Fruit fly (Drosophila melanogaster) whole organism, prepupa: ENCODE measurements around the gene CG42834.

Experiments used
- Blimp-1 ChIP-seq: fragments of 200-800 bp; sonication (Bioruptor generic); optimal IDR thresholded peaks from 3 replicates; lab custom pipeline; 2017; ENCODE audit warnings: missing biosample characterization, missing genetic modification characterization, mild to moderate bottlenecking, moderate library complexity, missing genetic modification reagents
- CG10631 ChIP-seq: fragments of 200-800 bp; sonication (Bioruptor generic); optimal IDR thresholded peaks from 2 replicates; lab custom pipeline; 2016; ENCODE audit warnings: missing biosample characterization, missing genetic modification characterization
- CG10669 ChIP-seq: fragments of 200-800 bp; sonication (Bioruptor generic); optimal IDR thresholded peaks from 3 replicates; lab custom pipeline; 2018; ENCODE audit warnings: missing biosample characterization, mild to moderate bottlenecking, missing genetic modification characterization, moderate library complexity
- CG11294 ChIP-seq: fragments of 200-800 bp; sonication (Bioruptor generic); IDR thresholded peaks from 2 replicates; pipeline ENCODE4 v1.3.6; 2022; ENCODE audit warnings: missing biosample characterization, missing genetic modification characterization
- CG11762 ChIP-seq: fragments of 200-800 bp; sonication (Bioruptor generic); optimal IDR thresholded peaks from 3 replicates; lab custom pipeline; 2016; ENCODE audit warnings: missing biosample characterization, missing genetic modification characterization; ENCODE audit not compliant: insufficient read depth
- CG11902 ChIP-seq: fragments of 200-800 bp; sonication (Bioruptor generic); optimal IDR thresholded peaks from 3 replicates; lab custom pipeline; 2016; ENCODE audit warnings: missing biosample characterization, missing genetic modification characterization
- CG15336 ChIP-seq: fragments of 200-800 bp; sonication (Bioruptor generic); IDR thresholded peaks from 2 replicates; pipeline ENCODE4 v1.3.6; 2022; ENCODE audit warnings: missing biosample characterization, missing genetic modification characterization
- CG1621 ChIP-seq: fragments of 200-800 bp; sonication (Bioruptor generic); optimal IDR thresholded peaks from 3 replicates; lab custom pipeline; 2018; ENCODE audit warnings: missing biosample characterization, mild to moderate bottlenecking, missing genetic modification characterization
- CG16779 ChIP-seq: fragments of 200-800 bp; sonication (Bioruptor generic); optimal IDR thresholded peaks from 3 replicates; lab custom pipeline; 2017; ENCODE audit warnings: missing biosample characterization, mild to moderate bottlenecking, missing genetic modification characterization
- CG31627 ChIP-seq: fragments of 200-800 bp; sonication (Bioruptor generic); optimal IDR thresholded peaks from 3 replicates; lab custom pipeline; 2016; ENCODE audit warnings: missing biosample characterization, missing genetic modification characterization
- CG32006 ChIP-seq: fragments of 200-800 bp; sonication (Bioruptor generic); optimal IDR thresholded peaks from 3 replicates; lab custom pipeline; 2017; ENCODE audit warnings: missing biosample characterization, mild to moderate bottlenecking, missing genetic modification characterization
- CG34406 ChIP-seq: fragments of 200-800 bp; sonication (Bioruptor generic); optimal IDR thresholded peaks from 3 replicates; lab custom pipeline; 2016; ENCODE audit warnings: missing biosample characterization, missing genetic modification characterization
- CG3919 ChIP-seq: fragments of 200-800 bp; sonication (Bioruptor generic); optimal IDR thresholded peaks from 3 replicates; lab custom pipeline; 2016; ENCODE audit warnings: missing biosample characterization, missing genetic modification characterization
- CG6276 ChIP-seq: fragments of 200-800 bp; sonication (Bioruptor generic); optimal IDR thresholded peaks from 2 replicates; lab custom pipeline; 2017; ENCODE audit warnings: missing biosample characterization, mild to moderate bottlenecking, missing genetic modification characterization
- CG6792 ChIP-seq: fragments of 200-800 bp; sonication (Bioruptor generic); optimal IDR thresholded peaks from 3 replicates; lab custom pipeline; 2016; ENCODE audit warnings: missing biosample characterization, missing genetic modification characterization
- CG6808 ChIP-seq: fragments of 200-800 bp; sonication (Bioruptor generic); optimal IDR thresholded peaks from 3 replicates; lab custom pipeline; 2017; ENCODE audit warnings: missing biosample characterization, missing genetic modification characterization, mild to moderate bottlenecking, moderate library complexity, missing genetic modification reagents
- CG6854 ChIP-seq: fragments of 200-800 bp; sonication (Bioruptor generic); optimal IDR thresholded peaks from 2 replicates; lab custom pipeline; 2017; ENCODE audit warnings: missing biosample characterization, mild to moderate bottlenecking, missing genetic modification characterization
- CG7368 ChIP-seq: fragments of 200-800 bp; sonication (Bioruptor generic); optimal IDR thresholded peaks from 3 replicates; lab custom pipeline; 2016; ENCODE audit warnings: missing biosample characterization, missing genetic modification characterization
- CG8119 ChIP-seq: fragments of 200-800 bp; sonication (Bioruptor generic); IDR thresholded peaks from 3 replicates; pipeline ENCODE4 v1.3.6; 2022; ENCODE audit warnings: missing biosample characterization, missing genetic modification characterization
- CG8319 ChIP-seq: fragments of 200-800 bp; sonication (Bioruptor generic); optimal IDR thresholded peaks from 3 replicates; lab custom pipeline; 2016; ENCODE audit warnings: missing biosample characterization, missing genetic modification characterization
- CG9139 ChIP-seq: fragments of 200-800 bp; sonication (Bioruptor generic); optimal IDR thresholded peaks from 3 replicates; lab custom pipeline; 2017; ENCODE audit warnings: missing biosample characterization, mild to moderate bottlenecking, missing genetic modification characterization
- Eip75B ChIP-seq: fragments of 200-800 bp; sonication (Bioruptor generic); optimal IDR thresholded peaks from 3 replicates; lab custom pipeline; 2016; ENCODE audit warnings: missing biosample characterization, missing genetic modification characterization
- Eip78C ChIP-seq: fragments of 200-800 bp; sonication (Bioruptor generic); peaks from one replicate; lab custom pipeline; 2016; ENCODE audit warnings: missing biosample characterization, missing genetic modification characterization
- Eip93F ChIP-seq: fragments of 200-800 bp; sonication (Bioruptor generic); optimal IDR thresholded peaks from 2 replicates; lab custom pipeline; 2016; ENCODE audit warnings: missing biosample characterization, mild to moderate bottlenecking, missing genetic modification characterization
- Ets21C ChIP-seq: fragments of 200-800 bp; sonication (Bioruptor generic); optimal IDR thresholded peaks from 3 replicates; lab custom pipeline; 2016; ENCODE audit warnings: missing biosample characterization, missing genetic modification characterization
- Gug ChIP-seq: fragments of 200-800 bp; sonication (Bioruptor generic); IDR thresholded peaks from 2 replicates; pipeline ENCODE4 v1.3.6; 2022; ENCODE audit warnings: missing biosample characterization, missing genetic modification characterization
- Hr4 ChIP-seq: fragments of 200-800 bp; sonication (Bioruptor generic); optimal IDR thresholded peaks from 3 replicates; lab custom pipeline; 2016; ENCODE audit warnings: missing biosample characterization, missing genetic modification characterization
- Lpt ChIP-seq: fragments of 200-800 bp; sonication (Bioruptor generic); optimal IDR thresholded peaks from 3 replicates; lab custom pipeline; 2016; ENCODE audit warnings: missing biosample characterization, missing genetic modification characterization
- Smox ChIP-seq: fragments of 200-800 bp; sonication (Bioruptor generic); optimal IDR thresholded peaks from 3 replicates; lab custom pipeline; 2016; ENCODE audit warnings: missing biosample characterization, missing genetic modification characterization
- Sox102F ChIP-seq: fragments of 200-800 bp; sonication (Bioruptor generic); optimal IDR thresholded peaks from 2 replicates; lab custom pipeline; 2016; ENCODE audit warnings: missing biosample characterization, mild to moderate bottlenecking, missing genetic modification characterization
- Sox14 ChIP-seq: fragments of 200-800 bp; sonication (Bioruptor generic); optimal IDR thresholded peaks from 3 replicates; lab custom pipeline; 2016; ENCODE audit warnings: missing biosample characterization, missing genetic modification characterization
- Sox15 ChIP-seq: fragments of 200-800 bp; sonication (Bioruptor generic); optimal IDR thresholded peaks from 3 replicates; lab custom pipeline; 2016; ENCODE audit warnings: missing biosample characterization, missing genetic modification characterization
- achi ChIP-seq: fragments of 200-800 bp; sonication (Bioruptor generic); optimal IDR thresholded peaks from 3 replicates; lab custom pipeline; 2016; ENCODE audit warnings: missing biosample characterization, missing genetic modification characterization
- cyc ChIP-seq: fragments of 200-800 bp; sonication (Bioruptor generic); optimal IDR thresholded peaks from 3 replicates; lab custom pipeline; 2016; ENCODE audit warnings: missing biosample characterization, missing genetic modification characterization
- dac ChIP-seq: fragments of 200-800 bp; sonication (Bioruptor generic); optimal IDR thresholded peaks from 2 replicates; lab custom pipeline; 2017; ENCODE audit warnings: missing biosample characterization, mild to moderate bottlenecking, missing genetic modification characterization
- dsx ChIP-seq: fragments of 200-800 bp; optimal IDR thresholded peaks from 3 replicates; lab custom pipeline; 2019; ENCODE audit warnings: missing biosample characterization, mild to moderate bottlenecking, missing genetic modification characterization, moderate library complexity; ENCODE audit not compliant: poor library complexity, severe bottlenecking
- eg ChIP-seq: fragments of 200-800 bp; sonication (Bioruptor generic); IDR thresholded peaks from 3 replicates; pipeline ENCODE4 v1.3.6; 2022; ENCODE audit warnings: missing biosample characterization, missing genetic modification characterization
- fd59A ChIP-seq: fragments of 200-800 bp; sonication (Bioruptor generic); optimal IDR thresholded peaks from 2 replicates; lab custom pipeline; 2017; ENCODE audit warnings: missing biosample characterization, mild to moderate bottlenecking, missing genetic modification characterization, missing genetic modification reagents
- lz ChIP-seq: fragments of 200-800 bp; sonication (Bioruptor generic); optimal IDR thresholded peaks from 3 replicates; lab custom pipeline; 2016; ENCODE audit warnings: missing biosample characterization, missing genetic modification characterization
- net ChIP-seq: fragments of 200-800 bp; sonication (Bioruptor generic); optimal IDR thresholded peaks from 3 replicates; lab custom pipeline; 2016; ENCODE audit warnings: missing biosample characterization, missing genetic modification characterization
- pdm3 ChIP-seq: fragments of 200-800 bp; sonication (Bioruptor generic); optimal IDR thresholded peaks from 3 replicates; lab custom pipeline; 2016; ENCODE audit warnings: missing biosample characterization, missing genetic modification characterization
- salr ChIP-seq, 2 experiments: fragments of 200-800 bp; sonication (Bioruptor generic); optimal IDR thresholded peaks; 3 replicates each; lab custom pipeline; 2016 to 2018; ENCODE audit warnings: missing biosample characterization in 2 of 2, missing genetic modification characterization in 2 of 2, mild to moderate bottlenecking in 1 of 2
- svp ChIP-seq: fragments of 200-800 bp; sonication (Bioruptor generic); peaks from one replicate; lab custom pipeline; 2016; ENCODE audit warnings: missing biosample characterization, missing genetic modification characterization
- vri ChIP-seq: fragments of 200-800 bp; sonication (Bioruptor generic); optimal IDR thresholded peaks from 3 replicates; lab custom pipeline; 2016; ENCODE audit warnings: missing biosample characterization, mild to moderate bottlenecking, missing genetic modification characterization

CG42834 gene

dm6 chr3R:17391313-17391845, 27.2 kb upstream of the CG42834 start, which contains the start of the genes Brf and sds22 (continued):
- peak; percentile 90 for TF ChIP-seq vri (GFP tag; lab: Kevin White, UChicago)
- peak; percentile 89 for TF ChIP-seq eg (GFP tag; lab: Robert Waterston, UW)
- peak; percentile 91 for TF ChIP-seq Lpt (GFP tag; lab: Kevin White, UChicago)
- peak; percentile 79 for TF ChIP-seq CG6276
- TF ChIP-seq CG9139 (GFP tag; lab: Kevin White, UChicago) = peak; percentile 85
- peak; percentile 98 for TF ChIP-seq cyc (GFP tag; lab: Kevin White, UChicago)
- peak; percentile 98 for TF ChIP-seq pdm3 (GFP tag; lab: Kevin White, UChicago)
- peak; percentile 87 for TF ChIP-seq CG1621 (tag; lab: Kevin White, UChicago)
- peak; percentile 94 for TF ChIP-seq Eip75B (GFP tag; lab: Kevin White, UChicago)
- TF ChIP-seq Hr4 = peak; percentile 96
- peak; percentile 97 for TF ChIP-seq Ets21C (GFP tag; lab: Kevin White, UChicago)
- peak; percentile 97 for TF ChIP-seq Eip78C (GFP tag; lab: Kevin White, UChicago)
- TF ChIP-seq CG10669 (GFP tag; lab: Kevin White, UChicago) = peak; percentile 94
- peak; percentile 85 for TF ChIP-seq Blimp-1
- peak; percentile 77 to 93 for TF ChIP-seq salr (GFP tag; optimal IDR thresholded peaks at IDR 0.05; lab: Kevin White, UChicago)
- TF ChIP-seq CG11762 = peak; percentile 92
- peak; percentile 98 for TF ChIP-seq CG10631 (GFP tag; lab: Kevin White, UChicago)
- peak; percentile 95 for TF ChIP-seq CG32006
- TF ChIP-seq svp (GFP tag; lab: Kevin White, UChicago) = peak; percentile 97
- TF ChIP-seq Sox102F (GFP tag; lab: Kevin White, UChicago) = peak; percentile 94
- TF ChIP-seq CG31627 (GFP tag; lab: Kevin White, UChicago) = peak; percentile 98
- TF ChIP-seq Sox14 (GFP tag; lab: Kevin White, UChicago) = peak; percentile 96
- peak; percentile 97 for TF ChIP-seq lz (GFP tag; lab: Kevin White, UChicago)
- peak; percentile 89 for TF ChIP-seq CG15336
- peak; percentile 94 for TF ChIP-seq Sox15 (GFP tag; lab: Kevin White, UChicago)
- peak; percentile 75 for TF ChIP-seq dac (GFP tag; lab: Kevin White, UChicago)
- TF ChIP-seq Eip93F = peak; percentile 86

- TF ChIP-seq Eip75B (GFP tag; lab: Kevin White, UChicago) (peak; percentile 51), pdm3 (GFP tag; lab: Kevin White, UChicago) (peak; percentile 62), Smox (GFP tag; lab: Kevin White, UChicago) (peak; percentile 55), fd59A (no peak), Sox102F (GFP tag; lab: Kevin White, UChicago) (peak; percentile 57), CG32006 (peak; percentile 69), CG9139 (GFP tag; lab: Kevin White, UChicago) (no peak), CG11294 (GFP tag; lab: Robert Waterston, UW) (no peak), salr (GFP tag; optimal IDR thresholded peaks at IDR 0.05; lab: Kevin White, UChicago) (peak in 1 of 2 experiments; percentile 73), CG6854 (GFP tag; lab: Kevin White, UChicago) (peak; percentile 12), Gug (GFP tag; lab: Robert Waterston, UW) (no peak), CG7368 (GFP tag; lab: Kevin White, UChicago) (peak; percentile 12), net (GFP tag; lab: Kevin White, UChicago) (peak; percentile 44), CG31627 (GFP tag; lab: Kevin White, UChicago) (peak; percentile 38), CG3919 (GFP tag; lab: Kevin White, UChicago) (peak; percentile 53), achi (GFP tag; lab: Kevin White, UChicago) (peak; percentile 36), CG10669 (GFP tag; lab: Kevin White, UChicago) (peak; percentile 6), cyc (GFP tag; lab: Kevin White, UChicago) (peak; percentile 34), svp (GFP tag; lab: Kevin White, UChicago) (peak; percentile 96), CG11902 (GFP tag; lab: Kevin White, UChicago) (peak; percentile 41), Ets21C (GFP tag; lab: Kevin White, UChicago) (peak; percentile 30), CG34406 (GFP tag; lab: Kevin White, UChicago) (peak; percentile 45), CG6808 (GFP tag; lab: Kevin White, UChicago) (peak; percentile 44), CG16779 (tag; lab: Kevin White, UChicago) (no peak), CG1621 (tag; lab: Kevin White, UChicago) (no peak), CG6792 (peak; percentile 35), CG8319 (no peak), Blimp-1 (peak; percentile 11), Hr4 (peak; percentile 48), dsx (no peak), CG8119 (0 out of 3 replicates have a peak, but pooled peaks have one; percentile 15), lz (GFP tag; lab: Kevin White, UChicago) (peak; percentile 43), CG10631 (GFP tag; lab: Kevin White, UChicago) (peak; percentile 10), dac (GFP tag; lab: Kevin White, UChicago) (no peak)
Measured at dm6 chr3R:17394318-17395188, 24.0 kb upstream of the CG42834 start, which contains the start of gene CREG. CREG (minus strand) TSS chr3R:17394640.
